Worm (Caenorhabditis elegans): Measurements from ENCODE around the gene T28A11.22.

Gene T28A11.22

DNA sequence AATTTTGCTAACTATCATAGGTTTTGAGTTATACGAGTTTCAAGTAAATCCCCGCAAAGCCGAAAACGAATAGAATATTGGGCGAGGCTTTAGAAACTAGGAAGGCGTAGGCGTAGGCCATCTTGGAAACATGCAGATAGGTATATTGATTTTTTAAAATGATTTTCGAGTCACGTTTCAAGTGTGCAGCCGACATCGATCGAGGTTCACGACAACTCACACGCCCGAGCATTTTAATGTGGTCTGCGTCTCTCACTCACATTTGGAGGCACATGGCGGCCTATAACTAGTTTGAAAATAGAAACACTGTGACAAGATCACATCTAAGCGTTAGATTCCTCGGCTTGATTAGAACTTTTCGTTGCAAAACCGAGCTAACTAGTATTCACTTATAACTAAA, 30.0 kb upstream of the T28A11.22 start, which contains the start of gene K08D9.2 (continued):
- TF ChIP-seq nhr-10 (tag; optimal IDR thresholded peaks at IDR 0.05), result no peak

ce11 chrV:3230150-3230549, 27.2 kb upstream of the T28A11.22 start:
- no peak for TF ChIP-seq nhr-10 (tag; optimal IDR thresholded peaks at IDR 0.05)
- TF ChIP-seq ZK337.2 (GFP tag; IDR thresholded peaks at IDR 0.05), result no peak
- TF ChIP-seq hif-1 (tag; optimal IDR thresholded peaks at IDR 0.05), result no peak

ce11 chrV:3230597-3230996, 26.8 kb upstream of the T28A11.22 start, which contains the start of gene K08D9.10:
K08D9.10 (plus strand) TSS chrV:3230897.
- no peak for TF ChIP-seq F44E2.7 (GFP tag; IDR thresholded peaks at IDR 0.05)
- no peak for TF ChIP-seq daf-19 (GFP tag; conservative IDR thresholded peaks at IDR 0.05)
- TF ChIP-seq nhr-77 (tag; optimal IDR thresholded peaks at IDR 0.05), result no peak
- TF ChIP-seq hif-1 (tag; optimal IDR thresholded peaks at IDR 0.05), result no peak
- TF ChIP-seq lsy-2 (tag; optimal IDR thresholded peaks at IDR 0.05), result no peak
- no peak for TF ChIP-seq lin-13 (GFP tag; optimal IDR thresholded peaks at IDR 0.05)
- TF ChIP-seq jun-1 (tag; optimal IDR thresholded peaks at IDR 0.05), result no peak
- TF ChIP-seq ZK337.2 (GFP tag; IDR thresholded peaks at IDR 0.05), result no peak
- TF ChIP-seq tag-97 (GFP tag; IDR thresholded peaks at IDR 0.05), result no peak
- no peak for TF ChIP-seq unc-130 (GFP tag; optimal IDR thresholded peaks at IDR 0.05)
- TF ChIP-seq nhr-28 (tag; optimal IDR thresholded peaks at IDR 0.05), result no peak
- no peak for TF ChIP-seq lim-7 (GFP tag; IDR thresholded peaks at IDR 0.05)
- TF ChIP-seq ceh-82 (tag; optimal IDR thresholded peaks at IDR 0.05), result no peak
- no peak for TF ChIP-seq ztf-7 (tag; optimal IDR thresholded peaks at IDR 0.05)
- TF ChIP-seq D1046.2 (GFP tag; IDR thresholded peaks at IDR 0.05), result no peak

- TF ChIP-seq lin-1 (GFP tag; IDR thresholded peaks at IDR 0.05), result no peak
- no peak for TF ChIP-seq zip-11 (GFP tag; IDR thresholded peaks at IDR 0.05)
- TF ChIP-seq snpc-4 (tag; optimal IDR thresholded peaks at IDR 0.05), result no peak
- TF ChIP-seq php-3 (GFP tag; IDR thresholded peaks at IDR 0.05), result no peak
- no peak for TF ChIP-seq lim-7 (GFP tag; IDR thresholded peaks at IDR 0.05)
- no peak for TF ChIP-seq fos-1 (tag; optimal IDR thresholded peaks at IDR 0.05)
- no peak for TF ChIP-seq daf-19 (GFP tag; conservative IDR thresholded peaks at IDR 0.05)
- TF ChIP-seq nhr-77 (tag; optimal IDR thresholded peaks at IDR 0.05), result no peak
- no peak for TF ChIP-seq hmg-1.1 (GFP tag; IDR thresholded peaks at IDR 0.05)
- no peak for TF ChIP-seq mdt-29 (GFP tag; IDR thresholded peaks at IDR 0.05)
- no peak for TF ChIP-seq zip-2 (tag; optimal IDR thresholded peaks at IDR 0.05)
- TF ChIP-seq dmd-8 (GFP tag; IDR thresholded peaks at IDR 0.05), result no peak
- TF ChIP-seq lin-38 (GFP tag; IDR thresholded peaks at IDR 0.05), result no peak
- no peak for TF ChIP-seq ctbp-1 (GFP tag; IDR thresholded peaks at IDR 0.05)
- no peak for TF ChIP-seq saeg-2 (GFP tag; IDR thresholded peaks at IDR 0.05)
- TF ChIP-seq lsy-2 (tag; optimal IDR thresholded peaks at IDR 0.05), result no peak
- no peak for TF ChIP-seq D1046.2 (GFP tag; IDR thresholded peaks at IDR 0.05)
Measured at ce11 chrV:3234887-3235286, 22.5 kb upstream of the T28A11.22 start, which contains the start of gene K08D9.6. K08D9.6 (minus strand) TSS chrV:3234987.

DNA sequence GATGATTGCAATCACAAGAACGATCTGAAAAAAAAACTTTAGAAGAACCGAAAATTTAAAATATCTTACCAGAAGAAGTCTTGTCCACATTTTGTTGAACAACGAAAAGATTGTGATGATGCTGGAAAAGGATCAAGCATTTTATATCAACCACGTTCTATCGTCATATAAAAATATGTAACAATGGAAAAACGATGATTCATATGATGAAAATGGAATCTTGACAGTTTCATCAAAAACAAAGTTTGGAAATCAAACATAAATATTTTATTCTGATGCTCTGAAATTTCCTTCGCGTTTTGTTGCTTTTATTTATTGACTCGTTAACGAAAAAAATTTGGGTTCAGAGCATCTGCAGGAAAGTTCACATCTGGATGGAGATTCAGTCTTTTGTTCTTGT, 20.8 kb upstream of the T28A11.22 start, which contains the start of the genes K08D9.9 and str-16:
Gene K08D9.9, minus strand, starts transcription at position 101 of the 400 bp plus-strand sequence.
Gene str-16, plus strand, starts transcription at position 266 of the 400 bp plus-strand sequence.
- TF ChIP-seq hlh-11 (tag; optimal IDR thresholded peaks at IDR 0.05) (no peak), skn-1 (tag; optimal IDR thresholded peaks at IDR 0.05) (no peak), cey-2 (tag; optimal IDR thresholded peaks at IDR 0.05; ENCODE audit: borderline replicate concordance, insufficient read depth) (no peak), ceh-28 (tag; optimal IDR thresholded peaks at IDR 0.05) (no peak), unc-39 (tag; optimal IDR thresholded peaks at IDR 0.05) (no peak), daf-8 (GFP tag; IDR thresholded peaks at IDR 0.05) (no peak), lin-29 (GFP tag; IDR thresholded peaks at IDR 0.05) (no peak), nhr-11 (tag; optimal IDR thresholded peaks at IDR 0.05) (no peak), attf-4 (tag; optimal IDR thresholded peaks at IDR 0.05) (no peak), pqm-1 (tag; optimal IDR thresholded peaks at IDR 0.05) (no peak), ztf-7 (tag; optimal IDR thresholded peaks at IDR 0.05) (no peak), T20F7.1 (GFP tag; optimal IDR thresholded peaks at IDR 0.05) (no peak), nhr-41 (GFP tag; IDR thresholded peaks at IDR 0.05) (no peak), zfp-3 (GFP tag; conservative IDR thresholded peaks at IDR 0.05) (no peak), nhr-76 (tag; optimal IDR thresholded peaks at IDR 0.05) (no peak), F44E2.7 (GFP tag; IDR thresholded peaks at IDR 0.05) (no peak)
